Worm (Caenorhabditis elegans): Measurements from ENCODE around the gene Y70C5C.1.
A peak's percentile ranks its signal among the peaks of the same experiment; 100 is the strongest.

The Y70C5C.1 gene

ce11 chrV:16724574-16724973 is 24.6 kb downstream of the Y70C5C.1 start:
- TF ChIP-seq nhr-90 (tag; optimal IDR thresholded peaks at IDR 0.05; ENCODE audit: poor library complexity) (no peak), alr-1 (tag; optimal IDR thresholded peaks at IDR 0.05; ENCODE audit: borderline replicate concordance) (no peak), nhr-85 (tag) (no peak), nhr-20 (tag; optimal IDR thresholded peaks at IDR 0.05) (peak; percentile 25), elt-2 (tag; optimal IDR thresholded peaks at IDR 0.05) (no peak), skn-1 (tag; optimal IDR thresholded peaks at IDR 0.05) (peak; percentile 8), snu-23 (GFP tag; optimal IDR thresholded peaks at IDR 0.05) (no peak), jun-1 (tag; optimal IDR thresholded peaks at IDR 0.05) (no peak), egl-27 (tag; optimal IDR thresholded peaks at IDR 0.05) (peak in 1 of 2 experiments; percentile 17)

- TF ChIP-seq nhr-71 (tag; optimal IDR thresholded peaks at IDR 0.05) (peak; percentile 45), nhr-11 (tag; optimal IDR thresholded peaks at IDR 0.05) (no peak), fkh-4 (tag; optimal IDR thresholded peaks at IDR 0.05; ENCODE audit: borderline replicate concordance) (no peak), nhr-20 (tag; optimal IDR thresholded peaks at IDR 0.05) (peak; percentile 58), ceh-63 (GFP tag; optimal IDR thresholded peaks at IDR 0.05) (no peak), F16B12.6 (tag; optimal IDR thresholded peaks at IDR 0.05) (no peak), unc-98 (GFP tag; IDR thresholded peaks at IDR 0.05) (no peak), egl-27 (tag; optimal IDR thresholded peaks at IDR 0.05) (no peak), ceh-82 (tag; optimal IDR thresholded peaks at IDR 0.05) (peak in 1 of 3 experiments; percentile 31), elt-3 (tag; optimal IDR thresholded peaks at IDR 0.05) (no peak), fos-1 (tag; optimal IDR thresholded peaks at IDR 0.05) (no peak), nhr-85 (tag) (peak; percentile 22), jun-1 (tag; optimal IDR thresholded peaks at IDR 0.05) (peak; percentile 23), dsc-1 (tag; optimal IDR thresholded peaks at IDR 0.05) (no peak), zag-1 (tag; optimal IDR thresholded peaks at IDR 0.05) (no peak), elt-2 (tag; optimal IDR thresholded peaks at IDR 0.05) (peak; percentile 65), nhr-28 (tag; optimal IDR thresholded peaks at IDR 0.05) (no peak), lin-35 (GFP tag; optimal IDR thresholded peaks at IDR 0.05) (peak in 1 of 2 experiments; percentile 39), swsn-7 (tag; optimal IDR thresholded peaks at IDR 0.05) (no peak), mef-2 (tag; optimal IDR thresholded peaks at IDR 0.05) (no peak), nhr-237 (tag; optimal IDR thresholded peaks at IDR 0.05) (no peak), unc-30 (tag; optimal IDR thresholded peaks at IDR 0.05) (no peak), hpl-2 (GFP tag; optimal IDR thresholded peaks at IDR 0.05) (no peak), Y116A8C.19 (tag; optimal IDR thresholded peaks at IDR 0.05; ENCODE audit: borderline replicate concordance) (no peak), zip-4 (GFP tag; optimal IDR thresholded peaks at IDR 0.05) (no peak), lin-39 (tag; optimal IDR thresholded peaks at IDR 0.05) (no peak), C04F5.9 (tag; optimal IDR thresholded peaks at IDR 0.05) (no peak)
Observed at ce11 chrV:16725955-16726354, 25.9 kb downstream of the Y70C5C.1 start.

ce11 chrV:16726915-16727314 is 26.9 kb downstream of the Y70C5C.1 start, which contains the start of gene T25E12.14:
Gene T25E12.14, plus strand, starts transcription at chrV:16727215.
- TF ChIP-seq nhr-85 (tag) (no peak), sptf-1 (tag; optimal IDR thresholded peaks at IDR 0.05) (no peak), lin-35 (GFP tag; optimal IDR thresholded peaks at IDR 0.05) (no peak), rnt-1 (tag; optimal IDR thresholded peaks at IDR 0.05) (no peak), pax-3 (tag; optimal IDR thresholded peaks at IDR 0.05) (no peak), lin-13 (GFP tag; optimal IDR thresholded peaks at IDR 0.05) (no peak), dsc-1 (tag; optimal IDR thresholded peaks at IDR 0.05) (no peak), nhr-47 (tag; optimal IDR thresholded peaks at IDR 0.05) (no peak)

- TF ChIP-seq elt-2 (tag; optimal IDR thresholded peaks at IDR 0.05) (peak; percentile 1), lsy-2 (tag; optimal IDR thresholded peaks at IDR 0.05) (no peak)
Observed at ce11 chrV:16728431-16728830, 28.4 kb downstream of the Y70C5C.1 start, which contains the start of gene fbxa-127. Gene fbxa-127, plus strand, starts transcription at chrV:16728731.
